Fruit fly (Drosophila melanogaster) whole organism, embryonic: ENCODE measurements around the gene CG7907.
A peak's percentile ranks its signal among the peaks of the same experiment; 100 is the strongest.

Experiments
- Ada2b ChIP-seq: fragments of 200-800 bp; sonication (Bioruptor generic); IDR thresholded peaks from 2 replicates; pipeline ENCODE4 v1.3.6; 2022; ENCODE audit warnings: missing biosample characterization, missing genetic modification characterization
- Atf3 ChIP-seq: fragments of 200-800 bp; sonication (Bioruptor generic); optimal IDR thresholded peaks from 3 replicates; lab custom pipeline; 2016; ENCODE audit warnings: missing biosample characterization, missing genetic modification characterization
- Awh ChIP-seq: fragments of 200-800 bp; sonication (Bioruptor generic); IDR thresholded peaks from 2 replicates; pipeline ENCODE4, ENCODE4 v1.3.6; 2022; ENCODE audit warnings: missing biosample characterization, missing genetic modification characterization
- BtbVII ChIP-seq: fragments of 200-800 bp; sonication (Bioruptor generic); optimal IDR thresholded peaks from 3 replicates; lab custom pipeline; 2017; ENCODE audit warnings: missing biosample characterization, mild to moderate bottlenecking, missing genetic modification characterization
- CG10462 ChIP-seq: fragments of 200-800 bp; sonication (Bioruptor generic); optimal IDR thresholded peaks from 2 replicates; lab custom pipeline; 2016; ENCODE audit warnings: missing biosample characterization, missing genetic modification characterization
- CG12744 ChIP-seq: fragments of 200-800 bp; sonication (Bioruptor generic); optimal IDR thresholded peaks from 2 replicates; lab custom pipeline; 2016; ENCODE audit warnings: missing biosample characterization, missing genetic modification characterization
- CG15269 ChIP-seq: fragments of 200-800 bp; sonication (Bioruptor generic); optimal IDR thresholded peaks from 2 replicates; lab custom pipeline; 2018; ENCODE audit warnings: missing biosample characterization, mild to moderate bottlenecking, missing genetic modification characterization, moderate library complexity
- CG16815 ChIP-seq: fragments of 200-800 bp; sonication (Bioruptor generic); optimal IDR thresholded peaks from 3 replicates; lab custom pipeline; 2017; ENCODE audit warnings: missing biosample characterization, mild to moderate bottlenecking, missing genetic modification characterization
- CG17361 ChIP-seq: fragments of 200-800 bp; sonication (Bioruptor generic); IDR thresholded peaks from 3 replicates; pipeline ENCODE4 v1.3.6; 2022; ENCODE audit warnings: missing biosample characterization, missing genetic modification characterization
- CG17612 ChIP-seq: fragments of 200-800 bp; sonication (Bioruptor generic); IDR thresholded peaks from 2 replicates; pipeline ENCODE4 v1.3.6; 2022; ENCODE audit warnings: missing biosample characterization, missing genetic modification characterization
- CG17802 ChIP-seq: fragments of 200-800 bp; sonication (Bioruptor generic); optimal IDR thresholded peaks from 2 replicates; lab custom pipeline; 2018; ENCODE audit warnings: missing biosample characterization, mild to moderate bottlenecking, missing genetic modification characterization, moderate library complexity
- CG17912 ChIP-seq: fragments of 200-800 bp; sonication (Bioruptor generic); optimal IDR thresholded peaks from 2 replicates; lab custom pipeline; 2018; ENCODE audit warnings: missing biosample characterization, mild to moderate bottlenecking, missing genetic modification characterization
- CG1792 ChIP-seq: fragments of 200-800 bp; sonication (Bioruptor generic); optimal IDR thresholded peaks from 2 replicates; lab custom pipeline; 2016; ENCODE audit warnings: missing biosample characterization, missing genetic modification characterization
- CG2712 ChIP-seq: fragments of 200-800 bp; optimal IDR thresholded peaks from 3 replicates; lab custom pipeline; 2019; ENCODE audit warnings: missing biosample characterization, mild to moderate bottlenecking, missing genetic modification characterization, moderate library complexity
- CG31365 ChIP-seq: fragments of 200-800 bp; sonication (Bioruptor generic); optimal IDR thresholded peaks from 2 replicates; lab custom pipeline; 2018; ENCODE audit warnings: missing biosample characterization, mild to moderate bottlenecking, missing genetic modification characterization
- CG7987 ChIP-seq: fragments of 200-800 bp; sonication (Bioruptor generic); optimal IDR thresholded peaks from 2 replicates; lab custom pipeline; 2018; ENCODE audit warnings: missing biosample characterization, mild to moderate bottlenecking, missing genetic modification characterization, moderate library complexity
- CG9609 ChIP-seq: fragments of 200-800 bp; sonication (Bioruptor generic); optimal IDR thresholded peaks from 3 replicates; lab custom pipeline; 2016; ENCODE audit warnings: missing biosample characterization, missing genetic modification characterization
- CrebB ChIP-seq: fragments of 200-800 bp; sonication (Bioruptor generic); optimal IDR thresholded peaks from 3 replicates; lab custom pipeline; 2018; ENCODE audit warnings: missing biosample characterization, mild to moderate bottlenecking, missing genetic modification characterization
- D19A ChIP-seq: fragments of 200-800 bp; optimal IDR thresholded peaks from 3 replicates; lab custom pipeline; 2019; ENCODE audit warnings: missing biosample characterization, mild to moderate bottlenecking, missing genetic modification characterization, moderate library complexity
- Doc3 ChIP-seq: fragments of 200-800 bp; sonication (Bioruptor generic); IDR thresholded peaks from 3 replicates; pipeline ENCODE4 v1.3.6; 2022; ENCODE audit warnings: missing biosample characterization, missing genetic modification characterization; ENCODE audit not compliant: partially characterized antibody
- Fer1 ChIP-seq: fragments of 200-800 bp; sonication (Bioruptor generic); optimal IDR thresholded peaks from 2 replicates; lab custom pipeline; 2017; ENCODE audit warnings: missing biosample characterization, mild to moderate bottlenecking, missing genetic modification characterization
- GATAe ChIP-seq: fragments of 200-800 bp; sonication (Bioruptor generic); conservative IDR thresholded peaks from 2 replicates; pipeline ENCODE4 v1.3.6; 2022; ENCODE audit warnings: missing biosample characterization, missing genetic modification characterization
- H2.0 ChIP-seq: fragments of 200-800 bp; sonication (Bioruptor generic); IDR thresholded peaks from 2 replicates; pipeline ENCODE4 v1.3.6; 2022; ENCODE audit warnings: missing biosample characterization, missing genetic modification characterization
- HmgZ ChIP-seq: fragments of 200-800 bp; sonication (Bioruptor generic); optimal IDR thresholded peaks from 2 replicates; lab custom pipeline; 2018; ENCODE audit warnings: missing biosample characterization, mild to moderate bottlenecking, missing genetic modification characterization
- Hmx ChIP-seq: fragments of 200-800 bp; sonication (Bioruptor generic); optimal IDR thresholded peaks from 2 replicates; lab custom pipeline; 2016; ENCODE audit warnings: missing biosample characterization, missing genetic modification characterization
- Hr39 ChIP-seq: fragments of >200 bp; optimal IDR thresholded peaks from 2 replicates; lab custom pipeline; 2017
- MBD-R2 ChIP-seq: fragments of 200-800 bp; sonication (Bioruptor generic); IDR thresholded peaks from 2 replicates; pipeline ENCODE4 v1.3.6; 2022; ENCODE audit warnings: missing biosample characterization, missing genetic modification characterization
- NC2β ChIP-seq: fragments of 200-800 bp; sonication (Bioruptor generic); optimal IDR thresholded peaks from 2 replicates; lab custom pipeline; 2016; ENCODE audit warnings: missing biosample characterization, missing genetic modification characterization
- Nf-YA ChIP-seq: fragments of 200-800 bp; sonication (Bioruptor generic); IDR thresholded peaks from 2 replicates; pipeline ENCODE4 v1.3.6; 2022; ENCODE audit warnings: missing biosample characterization, missing genetic modification characterization
- NfI ChIP-seq: fragments of 200-800 bp; sonication (Bioruptor generic); optimal IDR thresholded peaks from 3 replicates; lab custom pipeline; 2018; ENCODE audit warnings: missing biosample characterization, mild to moderate bottlenecking, missing genetic modification characterization, moderate library complexity
- Oaz ChIP-seq: fragments of 200-800 bp; sonication (Bioruptor generic); IDR thresholded peaks from 2 replicates; pipeline ENCODE4 v1.3.6; 2022; ENCODE audit warnings: missing biosample characterization, missing genetic modification characterization
- Optix ChIP-seq: fragments of 200-800 bp; sonication (Bioruptor generic); IDR thresholded peaks from 3 replicates; pipeline ENCODE4 v1.3.6; 2022; ENCODE audit warnings: missing biosample characterization, missing genetic modification characterization
- Pdp1 ChIP-seq, 2 experiments: fragments of 200-800 bp; sonication (Bioruptor generic); optimal IDR thresholded peaks; 3 replicates each; lab custom pipeline; 2016; ENCODE audit warnings: missing biosample characterization in 2 of 2, missing genetic modification characterization in 2 of 2, mild to moderate bottlenecking in 1 of 2, moderate library complexity in 1 of 2
- Rx ChIP-seq: fragments of 200-800 bp; sonication (Bioruptor generic); IDR thresholded peaks from 2 replicates; pipeline ENCODE4 v1.3.6; 2022; ENCODE audit warnings: missing biosample characterization, missing genetic modification characterization
- Sox100B ChIP-seq: fragments of 200-800 bp; sonication (Bioruptor generic); optimal IDR thresholded peaks from 3 replicates; lab custom pipeline; 2018; ENCODE audit warnings: missing biosample characterization, mild to moderate bottlenecking, missing genetic modification characterization
- danr ChIP-seq: fragments of 200-800 bp; sonication (Bioruptor generic); IDR thresholded peaks from 2 replicates; pipeline ENCODE4 v1.3.6; 2022; ENCODE audit warnings: missing biosample characterization, missing genetic modification characterization
- dati ChIP-seq: fragments of 200-800 bp; sonication (Bioruptor generic); IDR thresholded peaks from 2 replicates; pipeline ENCODE4 v1.3.6; 2022; ENCODE audit warnings: missing biosample characterization, missing genetic modification characterization
- dm ChIP-seq: fragments of 200-800 bp; sonication (Bioruptor generic); optimal IDR thresholded peaks from 3 replicates; lab custom pipeline; 2016; ENCODE audit warnings: missing biosample characterization, missing genetic modification characterization
- dmrt11E ChIP-seq: fragments of 200-800 bp; sonication (Bioruptor generic); optimal IDR thresholded peaks from 3 replicates; lab custom pipeline; 2018; ENCODE audit warnings: missing biosample characterization, mild to moderate bottlenecking, missing genetic modification characterization, moderate library complexity
- en ChIP-seq: fragments of 200-800 bp; sonication (Bioruptor generic); optimal IDR thresholded peaks from 2 replicates; lab custom pipeline; 2016; ENCODE audit warnings: missing biosample characterization, missing genetic modification characterization
- eve ChIP-seq, 2 experiments: fragments of >200 bp; optimal IDR thresholded peaks; 2 replicates each; lab custom pipeline; 2017; ENCODE audit warnings: missing biosample characterization in 2 of 2, missing genetic modification characterization in 2 of 2
- fu2 ChIP-seq: fragments of 200-800 bp; sonication (Bioruptor generic); optimal IDR thresholded peaks from 2 replicates; lab custom pipeline; 2016; ENCODE audit warnings: missing biosample characterization, missing genetic modification characterization
- kah ChIP-seq: fragments of 200-800 bp; sonication (Bioruptor generic); optimal IDR thresholded peaks from 2 replicates; lab custom pipeline; 2018; ENCODE audit warnings: missing biosample characterization, mild to moderate bottlenecking, missing genetic modification characterization
- ken ChIP-seq: fragments of 200-800 bp; sonication (Bioruptor generic); IDR thresholded peaks from 3 replicates; pipeline ENCODE4 v1.3.6; 2022; ENCODE audit warnings: missing biosample characterization, missing genetic modification characterization
- klu ChIP-seq: fragments of 200-800 bp; sonication (Bioruptor generic); IDR thresholded peaks from 2 replicates; pipeline ENCODE4 v1.3.6; 2022; ENCODE audit warnings: missing biosample characterization, missing genetic modification characterization
- mirr ChIP-seq: fragments of 200-800 bp; sonication (Bioruptor generic); optimal IDR thresholded peaks from 3 replicates; lab custom pipeline; 2018; ENCODE audit warnings: missing biosample characterization, mild to moderate bottlenecking, missing genetic modification characterization
- pfk ChIP-seq: fragments of 200-800 bp; sonication (Bioruptor generic); optimal IDR thresholded peaks from 2 replicates; lab custom pipeline; 2018; ENCODE audit warnings: missing biosample characterization, mild to moderate bottlenecking, missing genetic modification characterization, moderate library complexity
- pho ChIP-seq: fragments of 200-800 bp; sonication (Bioruptor generic); optimal IDR thresholded peaks from 2 replicates; lab custom pipeline; 2016; ENCODE audit warnings: missing biosample characterization, missing genetic modification characterization
- sd ChIP-seq: fragments of 200-800 bp; sonication (Bioruptor generic); optimal IDR thresholded peaks from 3 replicates; lab custom pipeline; 2018; ENCODE audit warnings: missing biosample characterization, mild to moderate bottlenecking, missing genetic modification characterization, moderate library complexity
- slbo ChIP-seq: fragments of 200-800 bp; sonication (Bioruptor generic); IDR thresholded peaks from 2 replicates; pipeline ENCODE4 v1.3.6; 2022; ENCODE audit warnings: missing biosample characterization, missing genetic modification characterization
- sqz ChIP-seq: fragments of 200-800 bp; sonication (Bioruptor generic); optimal IDR thresholded peaks from 3 replicates; lab custom pipeline; 2018; ENCODE audit warnings: missing biosample characterization, mild to moderate bottlenecking, missing genetic modification characterization
- sr ChIP-seq: fragments of 200-800 bp; sonication (Bioruptor generic); IDR thresholded peaks from 3 replicates; pipeline ENCODE4 v1.3.6; 2022; ENCODE audit warnings: missing biosample characterization, missing genetic modification characterization
- tap ChIP-seq: fragments of 200-800 bp; optimal IDR thresholded peaks from 3 replicates; lab custom pipeline; 2019; ENCODE audit warnings: missing biosample characterization, mild to moderate bottlenecking, missing genetic modification characterization, moderate library complexity

The CG7907 gene

dm6 chr3R:21376331-21376761 is 27.2 kb upstream of the CG7907 start (continued):
- no peak for TF ChIP-seq pho (GFP tag; lab: Kevin White, UChicago)
- TF ChIP-seq Hr39, result no peak
- peak; percentile 64 for TF ChIP-seq sqz (GFP tag; lab: Kevin White, UChicago)
- peak; percentile 35 for TF ChIP-seq BtbVII (GFP tag; lab: Kevin White, UChicago)
- TF ChIP-seq CrebB (tag; lab: Kevin White, UChicago), result peak; percentile 24
- TF ChIP-seq Fer1 (GFP tag; lab: Kevin White, UChicago), result peak; percentile 70
- TF ChIP-seq HmgZ (tag; lab: Kevin White, UChicago), result peak; percentile 78
- peak; percentile 28 for TF ChIP-seq CG2712 (tag; lab: Kevin White, UChicago)
- no peak for TF ChIP-seq danr (GFP tag; lab: Robert Waterston, UW)
- no peak for TF ChIP-seq Atf3
- no peak for TF ChIP-seq ken (GFP tag; lab: Robert Waterston, UW)
- TF ChIP-seq Hmx (GFP tag; lab: Kevin White, UChicago), result no peak
- TF ChIP-seq GATAe (GFP tag; lab: Robert Waterston, UW), result no peak
- TF ChIP-seq Nf-YA (GFP tag; lab: Robert Waterston, UW), result no peak
- no peak for TF ChIP-seq H2.0 (GFP tag; lab: Robert Waterston, UW)
- TF ChIP-seq klu (GFP tag; lab: Robert Waterston, UW), result no peak
- no peak for TF ChIP-seq D19A (tag; lab: Kevin White, UChicago)
- peak; percentile 96 for TF ChIP-seq kah
- no peak for TF ChIP-seq NC2β (GFP tag; lab: Kevin White, UChicago)
- peak; percentile 58 for TF ChIP-seq pfk (GFP tag; lab: Kevin White, UChicago)
- no peak for TF ChIP-seq CG9609
- TF ChIP-seq Awh (GFP tag; lab: Robert Waterston, UW), result peak; percentile 10; the same call in 1 of the 2 replicates
- no peak for TF ChIP-seq fu2
- TF ChIP-seq CG16815, result no peak
- TF ChIP-seq Sox100B (GFP tag; lab: Kevin White, UChicago), result no peak
- TF ChIP-seq CG17612 (GFP tag; lab: Robert Waterston, UW), result no peak
- TF ChIP-seq dati (GFP tag; lab: Robert Waterston, UW), result no peak
- peak in 1 of 2 experiments; percentile 26 for TF ChIP-seq Pdp1 (GFP tag; optimal IDR thresholded peaks at IDR 0.05; lab: Kevin White, UChicago)
- TF ChIP-seq CG7987 (GFP tag; lab: Kevin White, UChicago), result peak; percentile 57
- no peak for TF ChIP-seq CG17802 (tag; lab: Kevin White, UChicago)
- no peak for TF ChIP-seq CG10462 (GFP tag; lab: Kevin White, UChicago)
- TF ChIP-seq sr, result no peak
- TF ChIP-seq en (GFP tag; lab: Kevin White, UChicago), result no peak
- TF ChIP-seq Oaz (GFP tag; lab: Robert Waterston, UW), result no peak
- peak; percentile 22; the same call in 1 of the 3 replicates for TF ChIP-seq Doc3 (GFP tag; lab: Robert Waterston, UW)
- no peak for TF ChIP-seq eve (GFP tag; optimal IDR thresholded peaks at IDR 0.05; lab: Kevin White, UChicago)
- no peak for TF ChIP-seq Ada2b (GFP tag; lab: Robert Waterston, UW)
- peak; percentile 34; the same call in 1 of the 2 replicates for TF ChIP-seq MBD-R2 (GFP tag; lab: Robert Waterston, UW)
- peak; percentile 40 for TF ChIP-seq NfI
- no peak for TF ChIP-seq CG1792 (GFP tag; lab: Kevin White, UChicago)
- TF ChIP-seq dm (GFP tag; lab: Kevin White, UChicago), result peak; percentile 84
- TF ChIP-seq CG17361 (GFP tag; lab: Robert Waterston, UW), result no peak
- no peak for TF ChIP-seq Rx (GFP tag; lab: Robert Waterston, UW)
- peak; percentile 84 for TF ChIP-seq mirr (GFP tag; lab: Kevin White, UChicago)
- TF ChIP-seq Optix (GFP tag; lab: Robert Waterston, UW), result no peak; the same call in 2 of the 3 replicates
- no peak for TF ChIP-seq sd (tag; lab: Kevin White, UChicago)
- peak; percentile 93 for TF ChIP-seq CG17912 (GFP tag; lab: Kevin White, UChicago)
- TF ChIP-seq slbo (GFP tag; lab: Robert Waterston, UW), result no peak
- no peak for TF ChIP-seq tap (tag; lab: Kevin White, UChicago)
- TF ChIP-seq CG31365 (tag; lab: Kevin White, UChicago), result peak; percentile 38
- TF ChIP-seq dmrt11E (tag; lab: Kevin White, UChicago), result no peak
- TF ChIP-seq CG15269 (tag; lab: Kevin White, UChicago), result no peak
- TF ChIP-seq CG12744 (GFP tag; lab: Kevin White, UChicago), result no peak
